Worm (Caenorhabditis elegans) whole organism, L2 larva: ENCODE measurements around the gene athp-2.

Source experiments
- F13H6.1 ChIP-seq: sonication (generic microtip); optimal IDR thresholded peaks from 2 replicates; lab custom pipeline; 2016; ENCODE audit warnings: missing genetic modification characterization, missing compliant biosample characterization
- lin-39 ChIP-seq: fragments of 150-350 bp; optimal IDR thresholded peaks from 2 replicates; lab custom pipeline; 2014; ENCODE audit warnings: missing biosample characterization, missing genetic modification reagents, missing genetic modification characterization
- lsy-2 ChIP-seq, 2 experiments: fragments of 150-350 bp in 1 of 2; sonication (generic microtip) in 1 of 2; optimal IDR thresholded peaks; 2 replicates each; lab custom pipeline; 2014 to 2017; ENCODE audit warnings: missing biosample characterization in 2 of 2, missing genetic modification characterization in 2 of 2
- nhr-237 ChIP-seq: fragments of 150-350 bp; optimal IDR thresholded peaks from 2 replicates; lab custom pipeline; 2014; ENCODE audit warnings: missing biosample characterization, missing genetic modification characterization
- snpc-4 ChIP-seq: fragments of 150-350 bp; optimal IDR thresholded peaks from 2 replicates; lab custom pipeline; 2014; ENCODE audit warnings: missing biosample characterization, missing genetic modification characterization
- ztf-11 ChIP-seq: sonication (generic microtip); optimal IDR thresholded peaks from 2 replicates; lab custom pipeline; 2017; ENCODE audit warnings: missing biosample characterization, missing genetic modification characterization
- ztf-4 ChIP-seq: fragments of 150-350 bp; optimal IDR thresholded peaks from 2 replicates; lab custom pipeline; 2014; ENCODE audit warnings: missing biosample characterization, missing genetic modification characterization

ce11 chrII:4394438-4394837 lies 54.5 kb downstream of the athp-2 start:
- no peak for TF ChIP-seq ztf-4 (tag; lab: Kevin White, UChicago)
- no peak for TF ChIP-seq nhr-237 (tag; lab: Kevin White, UChicago)
- TF ChIP-seq lin-39 (tag; lab: Kevin White, UChicago): no peak
- TF ChIP-seq ztf-11: no peak
- no peak for TF ChIP-seq lsy-2 (tag; optimal IDR thresholded peaks at IDR 0.05; lab: Kevin White, UChicago)
- no peak for TF ChIP-seq snpc-4 (tag; lab: Kevin White, UChicago)
- no peak for TF ChIP-seq F13H6.1
